Fruit fly (Drosophila melanogaster) whole organism, embryonic: Measurements from ENCODE around the gene ab.
A peak's percentile ranks its signal among the peaks of the same experiment; 100 is the strongest.

ENCODE experiments used
- ATbp ChIP-seq: fragments of 200-800 bp; sonication (Bioruptor generic); optimal IDR thresholded peaks from 2 replicates; lab custom pipeline; 2017; ENCODE audit warnings: missing biosample characterization, mild to moderate bottlenecking, missing genetic modification characterization, missing genetic modification reagents
- Aef1 ChIP-seq: fragments of 200-800 bp; sonication (Bioruptor generic); IDR thresholded peaks from 3 replicates; pipeline ENCODE4 v1.3.6; 2022; ENCODE audit warnings: missing biosample characterization, missing genetic modification characterization
- CG10543 ChIP-seq: fragments of 200-800 bp; sonication (Bioruptor generic); optimal IDR thresholded peaks from 3 replicates; lab custom pipeline; 2017; ENCODE audit warnings: missing biosample characterization, mild to moderate bottlenecking, missing genetic modification characterization, moderate library complexity
- CG11085 ChIP-seq: fragments of 200-800 bp; sonication (Bioruptor generic); IDR thresholded peaks from 2 replicates; pipeline ENCODE4 v1.3.6; 2022; ENCODE audit warnings: missing biosample characterization, missing genetic modification characterization
- CG11093 ChIP-seq: fragments of 200-800 bp; sonication (Bioruptor generic); IDR thresholded peaks from 3 replicates; pipeline ENCODE4 v1.3.6; 2022; ENCODE audit warnings: missing biosample characterization, missing genetic modification characterization
- CG12155 ChIP-seq: fragments of 200-800 bp; sonication (Bioruptor generic); optimal IDR thresholded peaks from 3 replicates; lab custom pipeline; 2016; ENCODE audit warnings: missing biosample characterization, missing genetic modification characterization
- CG12659 ChIP-seq: fragments of 200-800 bp; sonication (Bioruptor generic); optimal IDR thresholded peaks from 3 replicates; lab custom pipeline; 2017; ENCODE audit warnings: mild to moderate bottlenecking, missing biosample characterization, missing genetic modification reagents, missing genetic modification characterization
- CG14965 ChIP-seq: fragments of 200-800 bp; sonication (Bioruptor generic); optimal IDR thresholded peaks from 2 replicates; lab custom pipeline; 2016; ENCODE audit warnings: missing biosample characterization, missing genetic modification characterization, borderline replicate concordance
- CG1792 ChIP-seq: fragments of 200-800 bp; sonication (Bioruptor generic); optimal IDR thresholded peaks from 2 replicates; lab custom pipeline; 2016; ENCODE audit warnings: missing biosample characterization, missing genetic modification characterization
- CG18011 ChIP-seq: fragments of 200-800 bp; sonication (Bioruptor generic); optimal IDR thresholded peaks from 2 replicates; lab custom pipeline; 2017; ENCODE audit warnings: missing biosample characterization, missing genetic modification characterization, mild to moderate bottlenecking, moderate library complexity, missing genotype
- CG18262 ChIP-seq: fragments of 200-800 bp; optimal IDR thresholded peaks from 3 replicates; lab custom pipeline; 2019; ENCODE audit warnings: missing biosample characterization, mild to moderate bottlenecking, missing genetic modification characterization, moderate library complexity
- CG18599 ChIP-seq: fragments of 200-800 bp; sonication (Bioruptor generic); optimal IDR thresholded peaks from 3 replicates; lab custom pipeline; 2017; ENCODE audit warnings: missing biosample characterization, missing genetic modification characterization, mild to moderate bottlenecking, moderate library complexity, missing genetic modification reagents
- CG2116 ChIP-seq: fragments of 200-800 bp; sonication (Bioruptor generic); optimal IDR thresholded peaks from 3 replicates; lab custom pipeline; 2018; ENCODE audit warnings: missing biosample characterization, mild to moderate bottlenecking, missing genetic modification characterization
- CG2678 ChIP-seq: fragments of 200-800 bp; sonication (Bioruptor generic); optimal IDR thresholded peaks from 3 replicates; lab custom pipeline; 2019; ENCODE audit warnings: missing biosample characterization, mild to moderate bottlenecking, missing genetic modification characterization, moderate library complexity
- CG31224 ChIP-seq: fragments of 200-800 bp; sonication (Bioruptor generic); IDR thresholded peaks from 2 replicates; pipeline ENCODE4 v1.3.6; 2022; ENCODE audit warnings: missing biosample characterization, missing genetic modification characterization
- CG31388 ChIP-seq: fragments of 200-800 bp; sonication (Bioruptor generic); optimal IDR thresholded peaks from 2 replicates; lab custom pipeline; 2016; ENCODE audit warnings: missing biosample characterization, missing genetic modification characterization
- CG4328 ChIP-seq: fragments of 200-800 bp; sonication (Bioruptor generic); optimal IDR thresholded peaks from 3 replicates; lab custom pipeline; 2017; ENCODE audit warnings: missing biosample characterization, missing genetic modification reagents, missing genetic modification characterization
- CG4820 ChIP-seq: fragments of 200-800 bp; sonication (Bioruptor generic); optimal IDR thresholded peaks from 3 replicates; lab custom pipeline; 2016; ENCODE audit warnings: missing biosample characterization, missing genetic modification characterization
- CG4854 ChIP-seq: fragments of 200-800 bp; sonication (Bioruptor generic); optimal IDR thresholded peaks from 2 replicates; lab custom pipeline; 2016; ENCODE audit warnings: missing biosample characterization, missing genetic modification characterization, inconsistent platforms
- CG6689 ChIP-seq: fragments of 200-800 bp; sonication (Bioruptor generic); IDR thresholded peaks from 2 replicates; pipeline ENCODE4 v1.3.6; 2022; ENCODE audit warnings: missing biosample characterization, missing genetic modification characterization
- CG8359 ChIP-seq: fragments of 200-800 bp; sonication (Bioruptor generic); optimal IDR thresholded peaks from 2 replicates; lab custom pipeline; 2017; ENCODE audit warnings: missing biosample characterization, mild to moderate bottlenecking, missing genetic modification characterization, borderline replicate concordance
- CG8765 ChIP-seq: fragments of 200-800 bp; sonication (Bioruptor generic); IDR thresholded peaks from 2 replicates; pipeline ENCODE4 v1.3.6; 2022; ENCODE audit warnings: missing biosample characterization, missing genetic modification characterization
- CG9215 ChIP-seq: fragments of 200-800 bp; sonication (Bioruptor generic); IDR thresholded peaks from 2 replicates; pipeline ENCODE4 v1.3.6; 2022; ENCODE audit warnings: missing biosample characterization, missing genetic modification characterization
- CG9609 ChIP-seq: fragments of 200-800 bp; sonication (Bioruptor generic); optimal IDR thresholded peaks from 3 replicates; lab custom pipeline; 2016; ENCODE audit warnings: missing biosample characterization, missing genetic modification characterization
- CoRest ChIP-seq: fragments of 200-800 bp; sonication (Bioruptor generic); optimal IDR thresholded peaks from 3 replicates; lab custom pipeline; 2018; ENCODE audit warnings: missing biosample characterization, mild to moderate bottlenecking, missing genetic modification characterization, moderate library complexity
- Doc2 ChIP-seq: fragments of 200-800 bp; sonication (Bioruptor generic); IDR thresholded peaks from 2 replicates; pipeline ENCODE4 v1.3.6; 2022; ENCODE audit warnings: missing biosample characterization, missing genetic modification characterization
- Gug ChIP-seq: fragments of 200-800 bp; sonication (Bioruptor generic); IDR thresholded peaks from 4 replicates; pipeline ENCODE4 v1.3.6; 2022; ENCODE audit warnings: missing biosample characterization, missing genetic modification characterization
- H2.0 ChIP-seq: fragments of 200-800 bp; sonication (Bioruptor generic); IDR thresholded peaks from 2 replicates; pipeline ENCODE4 v1.3.6; 2022; ENCODE audit warnings: missing biosample characterization, missing genetic modification characterization
- Lim3 ChIP-seq: fragments of 200-800 bp; sonication (Bioruptor generic); IDR thresholded peaks from 2 replicates; pipeline ENCODE4 v1.3.6; 2022; ENCODE audit warnings: missing biosample characterization, missing genetic modification characterization
- Meics ChIP-seq: fragments of 200-800 bp; sonication (Bioruptor generic); optimal IDR thresholded peaks from 2 replicates; lab custom pipeline; 2017; ENCODE audit warnings: missing biosample characterization, mild to moderate bottlenecking, missing genetic modification characterization
- Mes4 ChIP-seq: fragments of 200-800 bp; sonication (Bioruptor generic); optimal IDR thresholded peaks from 2 replicates; lab custom pipeline; 2016; ENCODE audit warnings: missing biosample characterization, missing genetic modification characterization
- Neu2 ChIP-seq: fragments of 200-800 bp; sonication (Bioruptor generic); optimal IDR thresholded peaks from 3 replicates; lab custom pipeline; 2016; ENCODE audit warnings: missing biosample characterization, missing genetic modification characterization, borderline replicate concordance
- Pdp1 ChIP-seq, 2 experiments: fragments of 200-800 bp; sonication (Bioruptor generic); optimal IDR thresholded peaks; 3 replicates each; lab custom pipeline; 2016; ENCODE audit warnings: missing biosample characterization in 2 of 2, missing genetic modification characterization in 2 of 2, mild to moderate bottlenecking in 1 of 2, moderate library complexity in 1 of 2
- Poxn ChIP-seq: fragments of 200-800 bp; sonication (Bioruptor generic); IDR thresholded peaks from 2 replicates; pipeline ENCODE4 v1.3.6; 2022; ENCODE audit warnings: missing biosample characterization, missing genetic modification characterization
- Rfx ChIP-seq: fragments of 200-800 bp; sonication (Bioruptor generic); IDR thresholded peaks from 2 replicates; pipeline ENCODE4 v1.3.6; 2022; ENCODE audit warnings: missing biosample characterization, missing genetic modification characterization
- Sry-β ChIP-seq: fragments of 200-800 bp; sonication (Bioruptor generic); optimal IDR thresholded peaks from 2 replicates; lab custom pipeline; 2018; ENCODE audit warnings: missing biosample characterization, mild to moderate bottlenecking, missing genetic modification characterization, moderate library complexity
- TFAM ChIP-seq: fragments of 200-800 bp; sonication (Bioruptor generic); optimal IDR thresholded peaks from 2 replicates; lab custom pipeline; 2017; ENCODE audit warnings: missing biosample characterization, missing genetic modification characterization, inconsistent platforms
- cato ChIP-seq: fragments of 200-800 bp; sonication (Bioruptor generic); optimal IDR thresholded peaks from 2 replicates; lab custom pipeline; 2016; ENCODE audit warnings: missing biosample characterization, missing genetic modification characterization, borderline replicate concordance
- en ChIP-seq: fragments of 200-800 bp; sonication (Bioruptor generic); optimal IDR thresholded peaks from 2 replicates; lab custom pipeline; 2016; ENCODE audit warnings: missing biosample characterization, missing genetic modification characterization
- jigr1 ChIP-seq: fragments of 200-800 bp; sonication (Bioruptor generic); IDR thresholded peaks from 3 replicates; pipeline ENCODE4 v1.3.6; 2022; ENCODE audit warnings: missing biosample characterization, missing genetic modification characterization
- ken ChIP-seq: fragments of 200-800 bp; sonication (Bioruptor generic); IDR thresholded peaks from 3 replicates; pipeline ENCODE4 v1.3.6; 2022; ENCODE audit warnings: missing biosample characterization, missing genetic modification characterization
- maf-S ChIP-seq: fragments of 200-800 bp; sonication (Bioruptor generic); optimal IDR thresholded peaks from 2 replicates; lab custom pipeline; 2016; ENCODE audit warnings: missing biosample characterization, missing genetic modification characterization
- nerfin-1 ChIP-seq: fragments of 200-800 bp; sonication (Bioruptor generic); optimal IDR thresholded peaks from 3 replicates; lab custom pipeline; 2019; ENCODE audit warnings: missing biosample characterization, mild to moderate bottlenecking, missing genetic modification characterization, moderate library complexity
- prd ChIP-seq, 3 experiments: fragments of >200 bp in 2 of 3; fragments of 200-800 bp in 1 of 3; sonication (Bioruptor generic) in 1 of 3; optimal IDR thresholded peaks in 2 of 3; IDR thresholded peaks in 1 of 3; 2 replicates in 2 of 3; 3 replicates in 1 of 3; pipeline versions ENCODE4 v1.3.6 to Lab custom; 2017 to 2022; ENCODE audit warnings: missing biosample characterization in 1 of 3, missing genetic modification characterization in 1 of 3
- pzg ChIP-seq: fragments of 200-800 bp; sonication (Bioruptor generic); optimal IDR thresholded peaks from 3 replicates; lab custom pipeline; 2018; ENCODE audit warnings: missing biosample characterization, mild to moderate bottlenecking, missing genetic modification characterization, moderate library complexity
- salm ChIP-seq: fragments of 200-800 bp; sonication (Bioruptor generic); optimal IDR thresholded peaks from 2 replicates; lab custom pipeline; 2018; ENCODE audit warnings: missing biosample characterization, mild to moderate bottlenecking, missing genetic modification characterization
- seq ChIP-seq: fragments of 200-800 bp; sonication (Bioruptor generic); IDR thresholded peaks from 2 replicates; pipeline ENCODE4 v1.3.6; 2022; ENCODE audit warnings: missing biosample characterization, missing genetic modification characterization
- trh ChIP-seq: fragments of 200-800 bp; sonication (Bioruptor generic); optimal IDR thresholded peaks from 2 replicates; lab custom pipeline; 2016; ENCODE audit warnings: missing biosample characterization, missing genetic modification characterization
- vfl ChIP-seq: fragments of 200-800 bp; sonication (Bioruptor generic); optimal IDR thresholded peaks from 2 replicates; lab custom pipeline; 2016; ENCODE audit warnings: missing biosample characterization, missing genetic modification characterization
- zf30C ChIP-seq: fragments of 200-800 bp; sonication (Bioruptor generic); optimal IDR thresholded peaks from 3 replicates; lab custom pipeline; 2018; ENCODE audit warnings: missing biosample characterization, mild to moderate bottlenecking, missing genetic modification characterization

ab gene

dm6 chr2L:11219446-11220038 is 9.1 kb downstream of the ab start (continued):
- no peak for TF ChIP-seq CG18011 (GFP tag; lab: Kevin White, UChicago)
- no peak for TF ChIP-seq vfl (GFP tag; lab: Kevin White, UChicago)
- TF ChIP-seq CG2116 (GFP tag; lab: Kevin White, UChicago): no peak
- no peak for TF ChIP-seq CG1792 (GFP tag; lab: Kevin White, UChicago)
- TF ChIP-seq maf-S (GFP tag; lab: Kevin White, UChicago): no peak
- TF ChIP-seq CG11085: no peak
- TF ChIP-seq seq (GFP tag; lab: Robert Waterston, UW): peak; percentile 37; the same call in 1 of the 2 replicates
- TF ChIP-seq zf30C (GFP tag; lab: Kevin White, UChicago): no peak
- peak; percentile 5 for TF ChIP-seq CG12155 (GFP tag; lab: Kevin White, UChicago)
- TF ChIP-seq Meics: peak; percentile 42
- TF ChIP-seq CG8359 (GFP tag; lab: Kevin White, UChicago): no peak
- TF ChIP-seq en (GFP tag; lab: Kevin White, UChicago): no peak
- no peak for TF ChIP-seq CG4820 (GFP tag; lab: Kevin White, UChicago)
- 0 out of 4 replicates have a peak, but pooled peaks have one; percentile 10 for TF ChIP-seq Gug (GFP tag; lab: Robert Waterston, UW)
- no peak for TF ChIP-seq ken (GFP tag; lab: Robert Waterston, UW)
- peak; percentile 35 for TF ChIP-seq CG18599 (GFP tag; lab: Kevin White, UChicago)
- TF ChIP-seq CG31388 (GFP tag; lab: Kevin White, UChicago): no peak
- no peak for TF ChIP-seq Lim3
- peak; percentile 60 for TF ChIP-seq CG6689 (GFP tag; lab: Robert Waterston, UW)
- TF ChIP-seq CG9215 (GFP tag; lab: Robert Waterston, UW): no peak
- no peak for TF ChIP-seq pzg (GFP tag; lab: Kevin White, UChicago)
- TF ChIP-seq Aef1: peak; percentile 51; the same call in 1 of the 3 replicates
- TF ChIP-seq CG4854 (GFP tag; lab: Kevin White, UChicago): no peak
- TF ChIP-seq CG14965: no peak
- no peak for TF ChIP-seq Poxn (GFP tag; lab: Robert Waterston, UW)
- peak; percentile 35 for TF ChIP-seq salm (tag; lab: Kevin White, UChicago)
- peak; percentile 31 for TF ChIP-seq ATbp (GFP tag; lab: Kevin White, UChicago)
- no peak for TF ChIP-seq Neu2 (GFP tag; lab: Kevin White, UChicago)
- TF ChIP-seq CG10543 (GFP tag; lab: Kevin White, UChicago): peak; percentile 2
- peak; percentile 55 for TF ChIP-seq CG18262 (tag; lab: Kevin White, UChicago)
- TF ChIP-seq Mes4 (GFP tag; lab: Kevin White, UChicago): no peak
- TF ChIP-seq cato (GFP tag; lab: Kevin White, UChicago): no peak
- TF ChIP-seq Sry-β: no peak
- peak; percentile 35 for TF ChIP-seq nerfin-1
- no peak for TF ChIP-seq CG31224 (GFP tag; lab: Robert Waterston, UW)
- TF ChIP-seq CoRest: peak; percentile 67
- TF ChIP-seq jigr1 (GFP tag; lab: Robert Waterston, UW): no peak
- TF ChIP-seq CG4328 (GFP tag; lab: Kevin White, UChicago): no peak
- peak; percentile 22 for TF ChIP-seq CG12659
- no peak for TF ChIP-seq TFAM (GFP tag; lab: Kevin White, UChicago)
- TF ChIP-seq Pdp1 (GFP tag; optimal IDR thresholded peaks at IDR 0.05; lab: Kevin White, UChicago): no peak
- no peak; the same call in none of the 2 replicates for TF ChIP-seq H2.0 (GFP tag; lab: Robert Waterston, UW)
- TF ChIP-seq CG9609 (GFP tag; lab: Kevin White, UChicago): no peak
- TF ChIP-seq CG8765: no peak
- peak; percentile 45; the same call in 1 of the 2 replicates for TF ChIP-seq Rfx (GFP tag; lab: Robert Waterston, UW)
- TF ChIP-seq CG11093 (GFP tag; lab: Robert Waterston, UW): no peak
- peak; percentile 71 for TF ChIP-seq CG2678 (tag; lab: Kevin White, UChicago)
- no peak for TF ChIP-seq prd (optimal IDR thresholded peaks at IDR 0.05; lab: Kevin White, UChicago)
- TF ChIP-seq prd (GFP tag; IDR thresholded peaks at IDR 0.05; lab: Robert Waterston, UW): peak; percentile 32; the same call in 1 of the 3 replicates
- no peak for TF ChIP-seq Doc2 (GFP tag; lab: Robert Waterston, UW)
- no peak for TF ChIP-seq trh (GFP tag; lab: Kevin White, UChicago)
